Worm (Caenorhabditis elegans): ENCODE data around the gene ubh-4.

ce11 chrII:8004752-8005151, 34.6 kb downstream of the ubh-4 start:
- TF ChIP-seq nfya-1 (tag; optimal IDR thresholded peaks at IDR 0.05; ENCODE audit: insufficient read depth): no peak
- TF ChIP-seq unc-39 (tag; optimal IDR thresholded peaks at IDR 0.05): no peak
- no peak for TF ChIP-seq ztf-4 (tag; optimal IDR thresholded peaks at IDR 0.05)
- TF ChIP-seq nhr-12 (tag; optimal IDR thresholded peaks at IDR 0.05): no peak
- TF ChIP-seq mdl-1 (tag; optimal IDR thresholded peaks at IDR 0.05): no peak
- TF ChIP-seq snpc-4 (tag; optimal IDR thresholded peaks at IDR 0.05): no peak
- TF ChIP-seq skn-1 (tag; optimal IDR thresholded peaks at IDR 0.05): no peak
- TF ChIP-seq ztf-11 (tag; optimal IDR thresholded peaks at IDR 0.05): no peak
- TF ChIP-seq pha-4 (tag; optimal IDR thresholded peaks at IDR 0.05): no peak
- TF ChIP-seq hmg-11 (tag; optimal IDR thresholded peaks at IDR 0.05): no peak
- TF ChIP-seq nhr-25 (tag; optimal IDR thresholded peaks at IDR 0.05): no peak
